Fruit fly (Drosophila melanogaster) whole organism, embryonic: Measurements from ENCODE around the gene snz.
A peak's percentile ranks its signal among the peaks of the same experiment; 100 is the strongest.

Experiments used
- Abd-B ChIP-seq: fragments of 200-800 bp; sonication (Bioruptor generic); optimal IDR thresholded peaks from 2 replicates; lab custom pipeline; 2018; ENCODE audit warnings: missing biosample characterization, mild to moderate bottlenecking, missing genetic modification characterization, moderate library complexity
- B-H2 ChIP-seq: fragments of 200-800 bp; sonication (Bioruptor generic); optimal IDR thresholded peaks from 2 replicates; lab custom pipeline; 2018; ENCODE audit warnings: missing biosample characterization, mild to moderate bottlenecking, missing genetic modification characterization
- CG11504 ChIP-seq: fragments of 200-800 bp; sonication (Bioruptor generic); optimal IDR thresholded peaks from 3 replicates; lab custom pipeline; 2019; ENCODE audit warnings: missing biosample characterization, mild to moderate bottlenecking, missing genetic modification characterization, moderate library complexity
- CG11560 ChIP-seq: fragments of 200-800 bp; sonication (Bioruptor generic); IDR thresholded peaks from 3 replicates; pipeline ENCODE4 v1.3.6; 2022; ENCODE audit warnings: missing biosample characterization, missing genetic modification characterization
- CG12744 ChIP-seq: fragments of 200-800 bp; sonication (Bioruptor generic); optimal IDR thresholded peaks from 2 replicates; lab custom pipeline; 2016; ENCODE audit warnings: missing biosample characterization, missing genetic modification characterization
- CG12769 ChIP-seq: fragments of 200-800 bp; sonication (Bioruptor generic); optimal IDR thresholded peaks from 2 replicates; lab custom pipeline; 2019; ENCODE audit warnings: missing biosample characterization, mild to moderate bottlenecking, missing genetic modification characterization, moderate library complexity
- CG13775 ChIP-seq: fragments of 200-800 bp; sonication (Bioruptor generic); optimal IDR thresholded peaks from 3 replicates; lab custom pipeline; 2017; ENCODE audit warnings: missing biosample characterization, mild to moderate bottlenecking, missing genetic modification characterization
- CG14965 ChIP-seq: fragments of 200-800 bp; sonication (Bioruptor generic); optimal IDR thresholded peaks from 2 replicates; lab custom pipeline; 2016; ENCODE audit warnings: missing biosample characterization, missing genetic modification characterization, borderline replicate concordance
- CG1603 ChIP-seq: fragments of 200-800 bp; sonication (Bioruptor generic); optimal IDR thresholded peaks from 2 replicates; lab custom pipeline; 2019; ENCODE audit warnings: missing biosample characterization, mild to moderate bottlenecking, missing genetic modification characterization, moderate library complexity
- CG17328 ChIP-seq: fragments of 200-800 bp; sonication (Bioruptor generic); IDR thresholded peaks from 2 replicates; pipeline ENCODE4 v1.3.6; 2022; ENCODE audit warnings: missing biosample characterization, missing genetic modification characterization
- CG18476 ChIP-seq: fragments of 200-800 bp; sonication (Bioruptor generic); optimal IDR thresholded peaks from 2 replicates; lab custom pipeline; 2016; ENCODE audit warnings: missing biosample characterization, mild to moderate bottlenecking, missing genetic modification characterization
- CG43689 ChIP-seq: fragments of 200-800 bp; sonication (Bioruptor generic); IDR thresholded peaks from 2 replicates; pipeline ENCODE4 v1.3.6; 2022; ENCODE audit warnings: missing biosample characterization, missing genetic modification characterization
- CG5180 ChIP-seq: fragments of 200-800 bp; sonication (Bioruptor generic); optimal IDR thresholded peaks from 3 replicates; lab custom pipeline; 2017; ENCODE audit warnings: missing biosample characterization, missing genetic modification characterization, mild to moderate bottlenecking, moderate library complexity, missing genetic modification reagents
- CG6254 ChIP-seq: fragments of 200-800 bp; sonication (Bioruptor generic); optimal IDR thresholded peaks from 3 replicates; lab custom pipeline; 2017; ENCODE audit warnings: mild to moderate bottlenecking, missing biosample characterization, missing genetic modification reagents, missing genetic modification characterization
- CG6654 ChIP-seq: fragments of 200-800 bp; sonication (Bioruptor generic); optimal IDR thresholded peaks from 2 replicates; lab custom pipeline; 2017; ENCODE audit warnings: missing biosample characterization, mild to moderate bottlenecking, missing genetic modification characterization
- CG7556 ChIP-seq: fragments of 200-800 bp; sonication (Bioruptor generic); optimal IDR thresholded peaks from 2 replicates; lab custom pipeline; 2017; ENCODE audit warnings: missing biosample characterization, mild to moderate bottlenecking, missing genetic modification characterization
- CG8089 ChIP-seq: fragments of 200-800 bp; sonication (Bioruptor generic); optimal IDR thresholded peaks from 3 replicates; lab custom pipeline; 2016; ENCODE audit warnings: missing biosample characterization, missing genetic modification characterization
- CG9437 ChIP-seq: fragments of 200-800 bp; sonication (Bioruptor generic); optimal IDR thresholded peaks from 2 replicates; lab custom pipeline; 2018; ENCODE audit warnings: missing biosample characterization, mild to moderate bottlenecking, missing genetic modification characterization
- CG9797 ChIP-seq: fragments of 200-800 bp; sonication (Bioruptor generic); optimal IDR thresholded peaks from 3 replicates; lab custom pipeline; 2018; ENCODE audit warnings: missing biosample characterization, mild to moderate bottlenecking, missing genetic modification characterization
- Camta ChIP-seq: fragments of 200-800 bp; sonication (Bioruptor generic); optimal IDR thresholded peaks from 2 replicates; lab custom pipeline; 2016; ENCODE audit warnings: missing biosample characterization, missing genetic modification characterization
- Chrac-16 ChIP-seq: fragments of 200-800 bp; sonication (Bioruptor generic); optimal IDR thresholded peaks from 3 replicates; lab custom pipeline; 2016; ENCODE audit warnings: missing biosample characterization, missing genetic modification characterization
- CoRest ChIP-seq: fragments of 200-800 bp; sonication (Bioruptor generic); optimal IDR thresholded peaks from 3 replicates; lab custom pipeline; 2018; ENCODE audit warnings: missing biosample characterization, mild to moderate bottlenecking, missing genetic modification characterization, moderate library complexity
- Dbx ChIP-seq: fragments of 200-800 bp; sonication (Bioruptor generic); IDR thresholded peaks from 3 replicates; pipeline ENCODE4 v1.3.6; 2022; ENCODE audit warnings: missing biosample characterization, missing genetic modification characterization
- Dp ChIP-seq: fragments of 200-800 bp; sonication (Bioruptor generic); optimal IDR thresholded peaks from 2 replicates; lab custom pipeline; 2018; ENCODE audit warnings: missing biosample characterization, mild to moderate bottlenecking, missing genetic modification characterization, moderate library complexity
- HLHmδ ChIP-seq: fragments of 200-800 bp; sonication (Bioruptor generic); optimal IDR thresholded peaks from 2 replicates; lab custom pipeline; 2018; ENCODE audit warnings: missing biosample characterization, mild to moderate bottlenecking, missing genetic modification characterization, moderate library complexity
- HmgD ChIP-seq: fragments of 200-800 bp; sonication (Bioruptor generic); optimal IDR thresholded peaks from 3 replicates; lab custom pipeline; 2016; ENCODE audit warnings: missing biosample characterization, missing genetic modification characterization
- Hr78 ChIP-seq, 2 experiments: fragments of 200-800 bp in 1 of 2; fragments of >200 bp in 1 of 2; sonication (Bioruptor generic) in 1 of 2; optimal IDR thresholded peaks; 2 replicates each; lab custom pipeline; 2017 to 2019; ENCODE audit warnings: missing biosample characterization in 2 of 2, missing genetic modification characterization in 2 of 2, mild to moderate bottlenecking in 1 of 2, moderate library complexity in 1 of 2
- Lpt ChIP-seq: fragments of >200 bp; optimal IDR thresholded peaks from 2 replicates; lab custom pipeline; 2018; ENCODE audit warnings: missing biosample characterization, missing genetic modification characterization
- Max ChIP-seq: fragments of 200-800 bp; sonication (Bioruptor generic); optimal IDR thresholded peaks from 2 replicates; lab custom pipeline; 2016; ENCODE audit warnings: missing biosample characterization, mild to moderate bottlenecking, missing genetic modification characterization
- NC2β ChIP-seq: fragments of 200-800 bp; sonication (Bioruptor generic); optimal IDR thresholded peaks from 2 replicates; lab custom pipeline; 2016; ENCODE audit warnings: missing biosample characterization, missing genetic modification characterization
- Nf-YC ChIP-seq: fragments of 200-800 bp; optimal IDR thresholded peaks from 3 replicates; lab custom pipeline; 2019; ENCODE audit warnings: missing biosample characterization, mild to moderate bottlenecking, missing genetic modification characterization, moderate library complexity
- NfI ChIP-seq: fragments of 200-800 bp; sonication (Bioruptor generic); optimal IDR thresholded peaks from 3 replicates; lab custom pipeline; 2018; ENCODE audit warnings: missing biosample characterization, mild to moderate bottlenecking, missing genetic modification characterization, moderate library complexity
- Oaz ChIP-seq: fragments of 200-800 bp; sonication (Bioruptor generic); IDR thresholded peaks from 2 replicates; pipeline ENCODE4 v1.3.6; 2022; ENCODE audit warnings: missing biosample characterization, missing genetic modification characterization
- Oli ChIP-seq: fragments of 200-800 bp; sonication (Bioruptor generic); optimal IDR thresholded peaks from 2 replicates; lab custom pipeline; 2018; ENCODE audit warnings: missing biosample characterization, mild to moderate bottlenecking, missing genetic modification characterization, moderate library complexity
- Pdp1 ChIP-seq, 2 experiments: fragments of 200-800 bp; sonication (Bioruptor generic); optimal IDR thresholded peaks; 3 replicates each; lab custom pipeline; 2016; ENCODE audit warnings: missing biosample characterization in 2 of 2, missing genetic modification characterization in 2 of 2, mild to moderate bottlenecking in 1 of 2, moderate library complexity in 1 of 2
- Ptx1 ChIP-seq: fragments of 200-800 bp; sonication (Bioruptor generic); IDR thresholded peaks from 2 replicates; pipeline ENCODE4 v1.3.6; 2022; ENCODE audit warnings: missing biosample characterization, missing genetic modification characterization
- Sry-δ ChIP-seq: fragments of 200-800 bp; sonication (Bioruptor generic); optimal IDR thresholded peaks from 2 replicates; lab custom pipeline; 2016; ENCODE audit warnings: missing biosample characterization, missing genetic modification characterization
- crol ChIP-seq: fragments of 200-800 bp; sonication (Bioruptor generic); IDR thresholded peaks from 2 replicates; pipeline ENCODE4 v1.3.6; 2022; ENCODE audit warnings: missing biosample characterization, missing genetic modification characterization
- fru ChIP-seq: fragments of >200 bp; optimal IDR thresholded peaks from 2 replicates; lab custom pipeline; 2017
- pan ChIP-seq, 4 experiments: fragments of >200 bp in 3 of 4; fragments of 200-800 bp in 1 of 4; sonication (Bioruptor generic) in 1 of 4; optimal IDR thresholded peaks in 3 of 4; IDR thresholded peaks in 1 of 4; 2 replicates each; pipeline versions ENCODE4 v1.3.6 to Lab custom; 2017 to 2022; ENCODE audit warnings: missing biosample characterization in 2 of 4, missing genetic modification characterization in 2 of 4, mixed read lengths in 1 of 4
- pfk ChIP-seq: fragments of 200-800 bp; sonication (Bioruptor generic); optimal IDR thresholded peaks from 2 replicates; lab custom pipeline; 2018; ENCODE audit warnings: missing biosample characterization, mild to moderate bottlenecking, missing genetic modification characterization, moderate library complexity
- pnt ChIP-seq: fragments of 200-800 bp; sonication (Bioruptor generic); optimal IDR thresholded peaks from 3 replicates; lab custom pipeline; 2016; ENCODE audit warnings: missing biosample characterization, missing genetic modification characterization
- run ChIP-seq: fragments of 200-800 bp; sonication (Bioruptor generic); optimal IDR thresholded peaks from 3 replicates; lab custom pipeline; 2018; ENCODE audit warnings: missing biosample characterization, mild to moderate bottlenecking, missing genetic modification characterization
- sd ChIP-seq: fragments of 200-800 bp; sonication (Bioruptor generic); optimal IDR thresholded peaks from 3 replicates; lab custom pipeline; 2018; ENCODE audit warnings: missing biosample characterization, mild to moderate bottlenecking, missing genetic modification characterization, moderate library complexity
- sug ChIP-seq: fragments of 200-800 bp; optimal IDR thresholded peaks from 2 replicates; lab custom pipeline; 2019; ENCODE audit warnings: missing biosample characterization, mild to moderate bottlenecking, missing genetic modification characterization, moderate library complexity
- unc-4 ChIP-seq: fragments of 200-800 bp; sonication (Bioruptor generic); IDR thresholded peaks from 2 replicates; pipeline ENCODE4 v1.3.6; 2022; ENCODE audit warnings: missing biosample characterization, missing genetic modification characterization; ENCODE audit not compliant: partially characterized antibody
- z ChIP-seq: fragments of 200-800 bp; sonication (Bioruptor generic); IDR thresholded peaks from 3 replicates; pipeline ENCODE4 v1.3.6; 2022; ENCODE audit warnings: missing biosample characterization, missing genetic modification characterization

The snz gene

DNA sequence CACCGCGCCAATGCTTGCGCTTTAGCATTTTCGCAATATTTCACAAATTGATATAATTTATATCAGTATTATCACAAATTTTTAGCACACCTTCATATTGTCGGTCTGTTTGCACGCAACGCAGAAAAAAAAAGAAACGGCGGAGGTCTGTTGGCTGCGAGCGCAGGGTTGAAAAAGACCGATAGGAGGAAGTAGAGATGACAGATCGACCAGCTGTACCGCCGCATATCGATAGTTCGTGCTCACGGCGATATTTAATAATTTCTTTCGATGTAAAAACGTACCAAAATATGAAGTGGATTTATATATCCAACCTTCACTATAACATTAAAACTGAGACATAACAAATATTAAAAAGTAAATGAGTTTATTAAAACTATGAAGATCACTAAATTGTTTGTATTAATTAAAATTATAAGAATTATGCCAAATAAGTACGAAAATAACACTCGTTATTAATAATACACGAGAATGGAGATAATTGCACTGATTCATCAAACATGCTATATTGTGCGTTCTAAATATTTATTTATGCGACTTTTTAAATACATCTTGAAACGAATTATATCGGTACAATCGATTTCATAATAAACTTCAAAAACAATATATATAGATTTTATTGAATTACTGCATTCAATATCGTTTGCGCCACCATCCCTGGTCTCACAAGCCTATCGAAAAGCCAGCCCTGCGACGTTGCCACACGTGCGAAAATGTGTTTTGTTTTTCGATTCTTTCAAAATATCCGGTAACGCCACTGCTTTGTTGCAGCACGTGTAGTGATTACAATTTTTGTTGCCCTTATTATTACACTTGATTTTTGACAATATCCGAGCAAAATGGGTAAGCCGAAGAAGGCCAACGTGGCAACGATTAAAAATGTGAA is 10.5 kb upstream of the snz start, which contains the start of the genes RpS6 and bys (continued):
- TF ChIP-seq sug = no peak
- peak; percentile 25; the same call in 1 of the 3 replicates for TF ChIP-seq Dbx (GFP tag; lab: Robert Waterston, UW)
- peak; percentile 46 for TF ChIP-seq CG11504 (tag; lab: Kevin White, UChicago)
- TF ChIP-seq run = peak; percentile 7
- peak; percentile 46; the same call in 1 of the 2 replicates for TF ChIP-seq CG17328 (GFP tag; lab: Robert Waterston, UW)
- TF ChIP-seq CG7556 = peak; percentile 49
- no peak for TF ChIP-seq sd (tag; lab: Kevin White, UChicago)
- peak; percentile 48 for TF ChIP-seq Chrac-16 (GFP tag; lab: Kevin White, UChicago)
- peak; percentile 15; the same call in 1 of the 2 replicates for TF ChIP-seq Oaz (GFP tag; lab: Robert Waterston, UW)
- TF ChIP-seq Ptx1 (GFP tag; lab: Robert Waterston, UW) = peak; percentile 33
- TF ChIP-seq z = 0 out of 3 replicates have a peak, but pooled peaks have one; percentile 22
- TF ChIP-seq CG14965 (GFP tag; lab: Kevin White, UChicago) = no peak
- no peak for TF ChIP-seq Hr78 (GFP tag; optimal IDR thresholded peaks at IDR 0.05; lab: Kevin White, UChicago)
- peak; percentile 13 for TF ChIP-seq Abd-B
- no peak for TF ChIP-seq CG12744 (GFP tag; lab: Kevin White, UChicago)
- TF ChIP-seq CG13775 = peak; percentile 66
- TF ChIP-seq Sry-δ (GFP tag; lab: Kevin White, UChicago) = peak; percentile 78
- peak; percentile 33 for TF ChIP-seq Oli
- TF ChIP-seq CG43689 (GFP tag; lab: Robert Waterston, UW) = no peak
- peak; percentile 15 to 42 for TF ChIP-seq Pdp1 (GFP tag; optimal IDR thresholded peaks at IDR 0.05; lab: Kevin White, UChicago)
- peak; percentile 57 for TF ChIP-seq CoRest (tag; lab: Kevin White, UChicago)
- peak; percentile 76 for TF ChIP-seq HLHmδ
- TF ChIP-seq pfk = peak; percentile 57
- TF ChIP-seq unc-4 = peak; percentile 73
- no peak for TF ChIP-seq fru
- TF ChIP-seq pnt (GFP tag; lab: Kevin White, UChicago) = no peak
- TF ChIP-seq Lpt (GFP tag; lab: Kevin White, UChicago) = no peak
- TF ChIP-seq Nf-YC (tag; lab: Kevin White, UChicago) = peak; percentile 31
- peak; percentile 40 for TF ChIP-seq B-H2 (GFP tag; lab: Kevin White, UChicago)
- no peak for TF ChIP-seq CG9797 (GFP tag; lab: Kevin White, UChicago)
- no peak for TF ChIP-seq CG6654 (GFP tag; lab: Kevin White, UChicago)
- peak; percentile 61 for TF ChIP-seq CG1603
- peak; percentile 58 for TF ChIP-seq NC2β (GFP tag; lab: Kevin White, UChicago)
- peak; percentile 19 for TF ChIP-seq Dp
- peak; percentile 4 for TF ChIP-seq CG12769 (tag; lab: Kevin White, UChicago)
- TF ChIP-seq crol (GFP tag; lab: Robert Waterston, UW) = no peak
- peak; percentile 63 for TF ChIP-seq CG9437 (GFP tag; lab: Kevin White, UChicago)
- TF ChIP-seq pan (optimal IDR thresholded peaks at IDR 0.05; lab: Kevin White, UChicago) = no peak
- peak in 1 of 2 experiments; percentile 65 for TF ChIP-seq pan (GFP tag; optimal IDR thresholded peaks at IDR 0.05 in 1 of 2, IDR thresholded peaks at IDR 0.05 in 1 of 2)
- peak; percentile 72 for TF ChIP-seq NfI (GFP tag; lab: Kevin White, UChicago)
- peak; percentile 5 for TF ChIP-seq CG8089 (GFP tag; lab: Kevin White, UChicago)
- no peak for TF ChIP-seq Camta
- no peak for TF ChIP-seq CG11560 (tag; lab: Robert Waterston, UW)
- TF ChIP-seq CG5180 (GFP tag; lab: Kevin White, UChicago) = peak; percentile 24
- no peak for TF ChIP-seq HmgD (GFP tag; lab: Kevin White, UChicago)
- TF ChIP-seq CG6254 = peak; percentile 11
- TF ChIP-seq Max = peak; percentile 74
- peak; percentile 21 for TF ChIP-seq CG18476
